Fruit fly (Drosophila melanogaster): ENCODE results near the gene IP3K1.

Gene IP3K1

dm6 chr2L:9782176-9782581 lies at the start of gene IP3K1 (continued):
- TF ChIP-seq CG15269 (tag; optimal IDR thresholded peaks at IDR 0.05) = peak; percentile 55
- TF ChIP-seq sim (GFP tag; IDR thresholded peaks at IDR 0.05) = no peak
- TF ChIP-seq Oaz (GFP tag; IDR thresholded peaks at IDR 0.05) = no peak
- TF ChIP-seq inv (GFP tag; IDR thresholded peaks at IDR 0.05; ENCODE audit: partially characterized antibody) = peak; percentile 39; the same call in 1 of the 2 replicates
- TF ChIP-seq Scr (GFP tag; IDR thresholded peaks at IDR 0.05; ENCODE audit: partially characterized antibody) = peak; percentile 43; the same call in 1 of the 2 replicates
- peak; percentile 30; the same call in 1 of the 2 replicates for TF ChIP-seq E2f1 (GFP tag; IDR thresholded peaks at IDR 0.05)
- TF ChIP-seq Ptx1 (GFP tag; IDR thresholded peaks at IDR 0.05) = 0 out of 2 replicates have a peak, but pooled peaks have one; percentile 7
- no peak for TF ChIP-seq Gsc (GFP tag; IDR thresholded peaks at IDR 0.05)
- peak; percentile 76 for TF ChIP-seq gsb-n (tag; optimal IDR thresholded peaks at IDR 0.05)
- TF ChIP-seq E2f2 (GFP tag; IDR thresholded peaks at IDR 0.05) = peak; percentile 45; the same call in 1 of the 2 replicates
- TF ChIP-seq disco-r (GFP tag; optimal IDR thresholded peaks at IDR 0.05) = no peak
- peak; percentile 48; the same call in 2 of the 3 replicates for TF ChIP-seq ase (GFP tag; IDR thresholded peaks at IDR 0.05)
- TF ChIP-seq CG17359 (tag; optimal IDR thresholded peaks at IDR 0.05) = peak; percentile 26
- TF ChIP-seq zfh2 (GFP tag; optimal IDR thresholded peaks at IDR 0.05) = no peak
- TF ChIP-seq tap (tag; optimal IDR thresholded peaks at IDR 0.05) = no peak
- TF ChIP-seq hth (optimal IDR thresholded peaks at IDR 0.05) = no peak
- peak; percentile 73 for TF ChIP-seq HmgZ (tag; optimal IDR thresholded peaks at IDR 0.05)
- peak; percentile 39 for TF ChIP-seq CG15601 (tag; optimal IDR thresholded peaks at IDR 0.05)
- peak; percentile 66 for TF ChIP-seq tx (GFP tag; optimal IDR thresholded peaks at IDR 0.05)
- no peak for TF ChIP-seq CG18476 (GFP tag; optimal IDR thresholded peaks at IDR 0.05)
- no peak for TF ChIP-seq CG12104 (GFP tag; optimal IDR thresholded peaks at IDR 0.05)
- TF ChIP-seq PHDP (tag; optimal IDR thresholded peaks at IDR 0.05) = peak; percentile 11
- no peak for TF ChIP-seq Poxn (GFP tag; IDR thresholded peaks at IDR 0.05)
- no peak for TF ChIP-seq CG8924 (tag; optimal IDR thresholded peaks at IDR 0.05)
- TF ChIP-seq CG1529 (GFP tag; optimal IDR thresholded peaks at IDR 0.05) = peak; percentile 13
- no peak for TF ChIP-seq CG6254 (GFP tag; optimal IDR thresholded peaks at IDR 0.05)
- no peak for TF ChIP-seq CG1792 (GFP tag; optimal IDR thresholded peaks at IDR 0.05)
- TF ChIP-seq Mad (GFP tag; optimal IDR thresholded peaks at IDR 0.05) = no peak
- no peak for TF ChIP-seq Tbp (GFP tag; optimal IDR thresholded peaks at IDR 0.05)
- TF ChIP-seq Ada2b (GFP tag; IDR thresholded peaks at IDR 0.05) = peak; percentile 39; the same call in 1 of the 2 replicates
- TF ChIP-seq CG1024 (GFP tag; IDR thresholded peaks at IDR 0.05) = peak; percentile 3; the same call in 1 of the 2 replicates
- peak; percentile 72; the same call in 2 of the 3 replicates for TF ChIP-seq sr (GFP tag; IDR thresholded peaks at IDR 0.05)
- no peak for TF ChIP-seq Atf3 (GFP tag; optimal IDR thresholded peaks at IDR 0.05)
- TF ChIP-seq knrl (GFP tag; IDR thresholded peaks at IDR 0.05; ENCODE audit: partially characterized antibody) = no peak
- TF ChIP-seq crol (GFP tag; IDR thresholded peaks at IDR 0.05) = 0 out of 2 replicates have a peak, but pooled peaks have one; percentile 10
- TF ChIP-seq CG13894 (tag; optimal IDR thresholded peaks at IDR 0.05) = peak; percentile 92
- TF ChIP-seq hkb (optimal IDR thresholded peaks at IDR 0.05) = no peak
- TF ChIP-seq hkb (GFP tag; IDR thresholded peaks at IDR 0.05) = peak; percentile 63; the same call in 1 of the 2 replicates
- no peak for TF ChIP-seq CG8944 (GFP tag; optimal IDR thresholded peaks at IDR 0.05)
- peak; percentile 49; the same call in 1 of the 2 replicates for TF ChIP-seq CG14441 (GFP tag; IDR thresholded peaks at IDR 0.05)
- TF ChIP-seq abd-A (tag; optimal IDR thresholded peaks at IDR 0.05) = peak; percentile 72
- TF ChIP-seq CG10147 (GFP tag; optimal IDR thresholded peaks at IDR 0.05) = peak; percentile 20
- TF ChIP-seq D19A (tag; optimal IDR thresholded peaks at IDR 0.05) = no peak
- peak; percentile 40 for TF ChIP-seq grau (tag; optimal IDR thresholded peaks at IDR 0.05)
- no peak for TF ChIP-seq crc (GFP tag; optimal IDR thresholded peaks at IDR 0.05)
- TF ChIP-seq CG15514 (GFP tag; optimal IDR thresholded peaks at IDR 0.05) = peak; percentile 63
- TF ChIP-seq CG6689 (GFP tag; IDR thresholded peaks at IDR 0.05) = no peak
- no peak for TF ChIP-seq pum (GFP tag; optimal IDR thresholded peaks at IDR 0.05)
- no peak for TF ChIP-seq Sin3A (optimal IDR thresholded peaks at IDR 0.05)
- no peak for TF ChIP-seq ken (GFP tag; IDR thresholded peaks at IDR 0.05)
- no peak for TF ChIP-seq CG18011 (GFP tag; optimal IDR thresholded peaks at IDR 0.05)
- peak; percentile 0 for TF ChIP-seq Myb (GFP tag; optimal IDR thresholded peaks at IDR 0.05)
